Worm (Caenorhabditis elegans) whole organism, L4 larva: ENCODE measurements around the gene nhr-275.
A peak's percentile ranks its signal among the peaks of the same experiment; 100 is the strongest.

Experiments
- F49E8.2 ChIP-seq: sonication (generic microtip); optimal IDR thresholded peaks from 2 replicates; lab custom pipeline; 2016; ENCODE audit warnings: missing compliant biosample characterization, mild to moderate bottlenecking, missing genetic modification characterization, borderline replicate concordance
- ZK546.5 ChIP-seq, 2 experiments: sonication (generic microtip); optimal IDR thresholded peaks; 2 replicates each; lab custom pipeline; 2017; ENCODE audit warnings: missing biosample characterization in 2 of 2, missing genetic modification characterization in 2 of 2
- ama-1 ChIP-seq: fragments of 150-350 bp; optimal IDR thresholded peaks from 2 replicates; lab custom pipeline; 2014; ENCODE audit warnings: inconsistent platforms, mixed read lengths
- ceh-28 ChIP-seq: fragments of 150-350 bp; optimal IDR thresholded peaks from 2 replicates; lab custom pipeline; 2014; ENCODE audit warnings: missing biosample characterization, missing genetic modification reagents, missing genetic modification characterization
- dpl-1 ChIP-seq: fragments of 150-350 bp; optimal IDR thresholded peaks from 2 replicates; lab custom pipeline; 2014; ENCODE audit warnings: missing biosample characterization, missing genetic modification reagents, missing genetic modification characterization
- dve-1 ChIP-seq: sonication (generic microtip); optimal IDR thresholded peaks from 2 replicates; lab custom pipeline; 2017; ENCODE audit warnings: antibody characterized with exemption, mild to moderate bottlenecking, missing genetic modification characterization, missing compliant biosample characterization; ENCODE audit not compliant: insufficient read depth
- gei-8 ChIP-seq: fragments of 200-800 bp; sonication (Bioruptor generic); optimal IDR thresholded peaks from 2 replicates; lab custom pipeline; 2018; ENCODE audit warnings: mild to moderate bottlenecking, missing genetic modification characterization, missing compliant biosample characterization
- lin-38 ChIP-seq: fragments of 200-800 bp; sonication (Bioruptor generic); IDR thresholded peaks from 2 replicates; pipeline ENCODE4 v1.3.6; 2022; ENCODE audit warnings: missing genetic modification reagents, missing genetic modification characterization, missing compliant biosample characterization
- lsy-2 ChIP-seq, 2 experiments: fragments of 150-350 bp in 1 of 2; sonication (generic microtip) in 1 of 2; optimal IDR thresholded peaks; 2 replicates each; lab custom pipeline; 2014 to 2017; ENCODE audit warnings: missing biosample characterization in 2 of 2, missing genetic modification characterization in 2 of 2
- nhr-77 ChIP-seq: fragments of 150-350 bp; optimal IDR thresholded peaks from 2 replicates; lab custom pipeline; 2014; ENCODE audit warnings: missing biosample characterization, missing genetic modification characterization
- pqm-1 ChIP-seq: sonication (generic microtip); optimal IDR thresholded peaks from 2 replicates; lab custom pipeline; 2017; ENCODE audit warnings: missing biosample characterization, missing genetic modification characterization
- unc-62 ChIP-seq, 3 experiments: fragments of 150-350 bp in 1 of 3; sonication (generic microtip); optimal IDR thresholded peaks in 2 of 3; peaks in 1 of 3; 1 replicate in 1 of 3; 2 replicates in 2 of 3; lab custom pipeline; 2014 to 2017; ENCODE audit warnings: missing biosample characterization in 3 of 3, missing genetic modification characterization in 3 of 3, missing genetic modification reagents in 3 of 3, missing genotype in 1 of 3
- ztf-11 ChIP-seq: fragments of 150-350 bp; optimal IDR thresholded peaks from 2 replicates; lab custom pipeline; 2014; ENCODE audit warnings: missing biosample characterization, missing genetic modification characterization

DNA sequence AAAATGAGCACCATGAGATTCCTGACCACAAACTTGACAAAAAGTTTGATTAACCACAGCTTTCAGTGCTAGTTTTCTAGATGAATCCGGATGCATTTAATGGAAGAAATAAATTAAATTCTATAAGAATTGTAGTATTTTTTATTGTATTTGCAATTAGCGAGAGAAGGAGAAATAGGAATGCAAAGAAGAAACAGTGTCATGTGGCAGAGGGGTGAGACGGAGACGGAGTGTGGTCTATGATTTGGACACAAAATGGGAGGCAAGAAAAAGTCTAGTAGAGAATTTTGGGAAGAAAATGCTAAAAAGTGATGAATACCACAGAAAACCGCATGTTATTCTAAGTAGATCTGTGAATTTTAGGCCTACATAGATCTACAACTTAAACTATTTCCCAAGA is 11.2 kb upstream of the nhr-275 start, which contains the start of gene nhr-59:
- TF ChIP-seq nhr-77 (tag; lab: Kevin White, UChicago) (no peak), lin-38 (GFP tag; lab: Robert Waterston, UW) (no peak), unc-62 (GFP tag; optimal IDR thresholded peaks at IDR 0.05 in 1 of 2; lab: Kevin White, UChicago) (no peak), unc-62 (tag; optimal IDR thresholded peaks at IDR 0.05; lab: Kevin White, UChicago) (no peak), ZK546.5 (tag; optimal IDR thresholded peaks at IDR 0.05; lab: Kevin White, UChicago) (no peak), dpl-1 (GFP tag; lab: Kevin White, UChicago) (no peak), lsy-2 (tag; optimal IDR thresholded peaks at IDR 0.05; lab: Kevin White, UChicago) (no peak), dve-1 (tag; lab: Kevin White, UChicago) (no peak), pqm-1 (peak; percentile 17), ama-1 (lab: Kevin White, UChicago) (no peak), ztf-11 (no peak), F49E8.2 (no peak), gei-8 (GFP tag; lab: Kevin White, UChicago) (no peak), ceh-28 (tag; lab: Kevin White, UChicago) (no peak)
